Fruit fly (Drosophila melanogaster) whole organism, prepupa: ENCODE measurements around the gene Nepl20.

Source experiments
- Blimp-1 ChIP-seq: fragments of 200-800 bp; sonication (Bioruptor generic); optimal IDR thresholded peaks from 3 replicates; lab custom pipeline; 2017; ENCODE audit warnings: missing biosample characterization, missing genetic modification characterization, mild to moderate bottlenecking, moderate library complexity, missing genetic modification reagents
- CG11294 ChIP-seq: fragments of 200-800 bp; sonication (Bioruptor generic); IDR thresholded peaks from 2 replicates; pipeline ENCODE4 v1.3.6; 2022; ENCODE audit warnings: missing biosample characterization, missing genetic modification characterization
- CG11762 ChIP-seq: fragments of 200-800 bp; sonication (Bioruptor generic); optimal IDR thresholded peaks from 3 replicates; lab custom pipeline; 2016; ENCODE audit warnings: missing biosample characterization, missing genetic modification characterization; ENCODE audit not compliant: insufficient read depth
- CG11902 ChIP-seq: fragments of 200-800 bp; sonication (Bioruptor generic); optimal IDR thresholded peaks from 3 replicates; lab custom pipeline; 2016; ENCODE audit warnings: missing biosample characterization, missing genetic modification characterization
- CG15336 ChIP-seq: fragments of 200-800 bp; sonication (Bioruptor generic); IDR thresholded peaks from 2 replicates; pipeline ENCODE4 v1.3.6; 2022; ENCODE audit warnings: missing biosample characterization, missing genetic modification characterization
- CG1621 ChIP-seq: fragments of 200-800 bp; sonication (Bioruptor generic); optimal IDR thresholded peaks from 3 replicates; lab custom pipeline; 2018; ENCODE audit warnings: missing biosample characterization, mild to moderate bottlenecking, missing genetic modification characterization
- CG16779 ChIP-seq: fragments of 200-800 bp; sonication (Bioruptor generic); optimal IDR thresholded peaks from 3 replicates; lab custom pipeline; 2017; ENCODE audit warnings: missing biosample characterization, mild to moderate bottlenecking, missing genetic modification characterization
- CG3032 ChIP-seq: fragments of 200-800 bp; optimal IDR thresholded peaks from 2 replicates; lab custom pipeline; 2019; ENCODE audit warnings: missing biosample characterization, mild to moderate bottlenecking, missing genetic modification characterization, moderate library complexity
- CG31627 ChIP-seq: fragments of 200-800 bp; sonication (Bioruptor generic); optimal IDR thresholded peaks from 3 replicates; lab custom pipeline; 2016; ENCODE audit warnings: missing biosample characterization, missing genetic modification characterization
- CG32006 ChIP-seq: fragments of 200-800 bp; sonication (Bioruptor generic); optimal IDR thresholded peaks from 3 replicates; lab custom pipeline; 2017; ENCODE audit warnings: missing biosample characterization, mild to moderate bottlenecking, missing genetic modification characterization
- CG34406 ChIP-seq: fragments of 200-800 bp; sonication (Bioruptor generic); optimal IDR thresholded peaks from 3 replicates; lab custom pipeline; 2016; ENCODE audit warnings: missing biosample characterization, missing genetic modification characterization
- CG3919 ChIP-seq: fragments of 200-800 bp; sonication (Bioruptor generic); optimal IDR thresholded peaks from 3 replicates; lab custom pipeline; 2016; ENCODE audit warnings: missing biosample characterization, missing genetic modification characterization
- CG4318 ChIP-seq: fragments of 200-800 bp; sonication (Bioruptor generic); optimal IDR thresholded peaks from 3 replicates; lab custom pipeline; 2017; ENCODE audit warnings: missing biosample characterization, mild to moderate bottlenecking, missing genetic modification characterization
- CG6163 ChIP-seq: fragments of 200-800 bp; sonication (Bioruptor generic); IDR thresholded peaks from 3 replicates; pipeline ENCODE4 v1.3.6; 2022; ENCODE audit warnings: missing biosample characterization, missing genetic modification characterization
- CG6276 ChIP-seq: fragments of 200-800 bp; sonication (Bioruptor generic); optimal IDR thresholded peaks from 2 replicates; lab custom pipeline; 2017; ENCODE audit warnings: missing biosample characterization, mild to moderate bottlenecking, missing genetic modification characterization
- CG6792 ChIP-seq: fragments of 200-800 bp; sonication (Bioruptor generic); optimal IDR thresholded peaks from 3 replicates; lab custom pipeline; 2016; ENCODE audit warnings: missing biosample characterization, missing genetic modification characterization
- CG6808 ChIP-seq: fragments of 200-800 bp; sonication (Bioruptor generic); optimal IDR thresholded peaks from 3 replicates; lab custom pipeline; 2017; ENCODE audit warnings: missing biosample characterization, missing genetic modification characterization, mild to moderate bottlenecking, moderate library complexity, missing genetic modification reagents
- CG6854 ChIP-seq: fragments of 200-800 bp; sonication (Bioruptor generic); optimal IDR thresholded peaks from 2 replicates; lab custom pipeline; 2017; ENCODE audit warnings: missing biosample characterization, mild to moderate bottlenecking, missing genetic modification characterization
- CG7368 ChIP-seq: fragments of 200-800 bp; sonication (Bioruptor generic); optimal IDR thresholded peaks from 3 replicates; lab custom pipeline; 2016; ENCODE audit warnings: missing biosample characterization, missing genetic modification characterization
- CG8319 ChIP-seq: fragments of 200-800 bp; sonication (Bioruptor generic); optimal IDR thresholded peaks from 3 replicates; lab custom pipeline; 2016; ENCODE audit warnings: missing biosample characterization, missing genetic modification characterization
- CG9139 ChIP-seq: fragments of 200-800 bp; sonication (Bioruptor generic); optimal IDR thresholded peaks from 3 replicates; lab custom pipeline; 2017; ENCODE audit warnings: missing biosample characterization, mild to moderate bottlenecking, missing genetic modification characterization
- Eip75B ChIP-seq: fragments of 200-800 bp; sonication (Bioruptor generic); optimal IDR thresholded peaks from 3 replicates; lab custom pipeline; 2016; ENCODE audit warnings: missing biosample characterization, missing genetic modification characterization
- Eip78C ChIP-seq: fragments of 200-800 bp; sonication (Bioruptor generic); peaks from one replicate; lab custom pipeline; 2016; ENCODE audit warnings: missing biosample characterization, missing genetic modification characterization
- Ets21C ChIP-seq: fragments of 200-800 bp; sonication (Bioruptor generic); optimal IDR thresholded peaks from 3 replicates; lab custom pipeline; 2016; ENCODE audit warnings: missing biosample characterization, missing genetic modification characterization
- Hr38 ChIP-seq: sonication (Bioruptor generic); optimal IDR thresholded peaks from 2 replicates; lab custom pipeline; 2016; ENCODE audit warnings: missing biosample characterization, missing genetic modification characterization
- Hr39 ChIP-seq: fragments of 200-800 bp; sonication (Bioruptor generic); optimal IDR thresholded peaks from 2 replicates; lab custom pipeline; 2016; ENCODE audit warnings: missing biosample characterization, missing genetic modification characterization
- Hr4 ChIP-seq: fragments of 200-800 bp; sonication (Bioruptor generic); optimal IDR thresholded peaks from 3 replicates; lab custom pipeline; 2016; ENCODE audit warnings: missing biosample characterization, missing genetic modification characterization
- Lpt ChIP-seq: fragments of 200-800 bp; sonication (Bioruptor generic); optimal IDR thresholded peaks from 3 replicates; lab custom pipeline; 2016; ENCODE audit warnings: missing biosample characterization, missing genetic modification characterization
- OdsH ChIP-seq: fragments of 200-800 bp; sonication (Bioruptor generic); optimal IDR thresholded peaks from 3 replicates; lab custom pipeline; 2016; ENCODE audit warnings: missing biosample characterization, missing genetic modification characterization
- Smox ChIP-seq: fragments of 200-800 bp; sonication (Bioruptor generic); optimal IDR thresholded peaks from 3 replicates; lab custom pipeline; 2016; ENCODE audit warnings: missing biosample characterization, missing genetic modification characterization
- Sox102F ChIP-seq: fragments of 200-800 bp; sonication (Bioruptor generic); optimal IDR thresholded peaks from 2 replicates; lab custom pipeline; 2016; ENCODE audit warnings: missing biosample characterization, mild to moderate bottlenecking, missing genetic modification characterization
- Sox15 ChIP-seq: fragments of 200-800 bp; sonication (Bioruptor generic); optimal IDR thresholded peaks from 3 replicates; lab custom pipeline; 2016; ENCODE audit warnings: missing biosample characterization, missing genetic modification characterization
- achi ChIP-seq: fragments of 200-800 bp; sonication (Bioruptor generic); optimal IDR thresholded peaks from 3 replicates; lab custom pipeline; 2016; ENCODE audit warnings: missing biosample characterization, missing genetic modification characterization
- acj6 ChIP-seq: fragments of 200-800 bp; sonication (Bioruptor generic); optimal IDR thresholded peaks from 3 replicates; lab custom pipeline; 2016; ENCODE audit warnings: missing biosample characterization, missing genetic modification characterization
- cyc ChIP-seq: fragments of 200-800 bp; sonication (Bioruptor generic); optimal IDR thresholded peaks from 3 replicates; lab custom pipeline; 2016; ENCODE audit warnings: missing biosample characterization, missing genetic modification characterization
- dsx ChIP-seq: fragments of 200-800 bp; optimal IDR thresholded peaks from 3 replicates; lab custom pipeline; 2019; ENCODE audit warnings: missing biosample characterization, mild to moderate bottlenecking, missing genetic modification characterization, moderate library complexity; ENCODE audit not compliant: poor library complexity, severe bottlenecking
- fkh ChIP-seq: fragments of 200-800 bp; sonication (Bioruptor generic); optimal IDR thresholded peaks from 3 replicates; lab custom pipeline; 2017; ENCODE audit warnings: missing biosample characterization, mild to moderate bottlenecking, missing genetic modification characterization, moderate library complexity
- lz ChIP-seq: fragments of 200-800 bp; sonication (Bioruptor generic); optimal IDR thresholded peaks from 3 replicates; lab custom pipeline; 2016; ENCODE audit warnings: missing biosample characterization, missing genetic modification characterization
- pdm3 ChIP-seq: fragments of 200-800 bp; sonication (Bioruptor generic); optimal IDR thresholded peaks from 3 replicates; lab custom pipeline; 2016; ENCODE audit warnings: missing biosample characterization, missing genetic modification characterization
- salr ChIP-seq, 2 experiments: fragments of 200-800 bp; sonication (Bioruptor generic); optimal IDR thresholded peaks; 3 replicates each; lab custom pipeline; 2016 to 2018; ENCODE audit warnings: missing biosample characterization in 2 of 2, missing genetic modification characterization in 2 of 2, mild to moderate bottlenecking in 1 of 2
- spab ChIP-seq: fragments of 200-800 bp; sonication (Bioruptor generic); optimal IDR thresholded peaks from 2 replicates; lab custom pipeline; 2017; ENCODE audit warnings: missing biosample characterization, mild to moderate bottlenecking, missing genetic modification characterization, missing genetic modification reagents
- ss ChIP-seq, 2 experiments: fragments of 200-800 bp; sonication (Bioruptor generic); optimal IDR thresholded peaks; 2 replicates in 1 of 2; 3 replicates in 1 of 2; lab custom pipeline; 2017 to 2018; ENCODE audit warnings: mild to moderate bottlenecking in 2 of 2, missing biosample characterization in 2 of 2, missing genetic modification characterization in 2 of 2, moderate library complexity in 1 of 2
- topi ChIP-seq: fragments of 200-800 bp; sonication (Bioruptor generic); optimal IDR thresholded peaks from 3 replicates; lab custom pipeline; 2016; ENCODE audit warnings: missing biosample characterization, missing genetic modification characterization
- vri ChIP-seq: fragments of 200-800 bp; sonication (Bioruptor generic); optimal IDR thresholded peaks from 3 replicates; lab custom pipeline; 2016; ENCODE audit warnings: missing biosample characterization, mild to moderate bottlenecking, missing genetic modification characterization

Nepl20 gene

dm6 chr3R:28859058-28859526 is 21.5 kb upstream of the Nepl20 start, which contains the start of gene Inx3 (continued):
- TF ChIP-seq Sox102F (GFP tag; lab: Kevin White, UChicago), result peak; percentile 40
- TF ChIP-seq ss (GFP tag; optimal IDR thresholded peaks at IDR 0.05; lab: Kevin White, UChicago), result peak in 1 of 2 experiments; percentile 47
- no peak for TF ChIP-seq OdsH
- TF ChIP-seq CG6808 (GFP tag; lab: Kevin White, UChicago), result peak; percentile 97
- peak; percentile 30 for TF ChIP-seq CG3919 (GFP tag; lab: Kevin White, UChicago)
- no peak for TF ChIP-seq achi (GFP tag; lab: Kevin White, UChicago)
- TF ChIP-seq CG31627 (GFP tag; lab: Kevin White, UChicago), result no peak
- TF ChIP-seq fkh, result peak; percentile 30

dm6 chr3R:28860582-28860981 is 20.0 kb upstream of the Nepl20 start:
- TF ChIP-seq spab (GFP tag; lab: Kevin White, UChicago), result no peak
- TF ChIP-seq dsx (GFP tag; lab: Kevin White, UChicago), result peak; percentile 12
- peak; percentile 46 for TF ChIP-seq fkh
- no peak for TF ChIP-seq Lpt (GFP tag; lab: Kevin White, UChicago)

- TF ChIP-seq Lpt (GFP tag; lab: Kevin White, UChicago), result peak; percentile 30
- TF ChIP-seq CG6163 (GFP tag; lab: Robert Waterston, UW), result 0 out of 3 replicates have a peak, but pooled peaks have one; percentile 14
- no peak for TF ChIP-seq CG4318 (GFP tag; lab: Kevin White, UChicago)
- TF ChIP-seq Ets21C (GFP tag; lab: Kevin White, UChicago), result no peak
- TF ChIP-seq salr (GFP tag; optimal IDR thresholded peaks at IDR 0.05; lab: Kevin White, UChicago), result no peak
- TF ChIP-seq Blimp-1 (GFP tag; lab: Kevin White, UChicago), result no peak
- peak; percentile 82 for TF ChIP-seq CG1621
- TF ChIP-seq CG34406, result no peak
- TF ChIP-seq Eip78C (GFP tag; lab: Kevin White, UChicago), result peak; percentile 59
- no peak for TF ChIP-seq CG6808 (GFP tag; lab: Kevin White, UChicago)
- no peak for TF ChIP-seq Hr39 (GFP tag; lab: Kevin White, UChicago)
- no peak for TF ChIP-seq Sox15 (GFP tag; lab: Kevin White, UChicago)
- no peak for TF ChIP-seq topi (GFP tag; lab: Kevin White, UChicago)
- no peak for TF ChIP-seq CG8319 (GFP tag; lab: Kevin White, UChicago)
- TF ChIP-seq OdsH, result no peak
- TF ChIP-seq Hr4 (GFP tag; lab: Kevin White, UChicago), result no peak
- no peak for TF ChIP-seq spab (GFP tag; lab: Kevin White, UChicago)
- no peak for TF ChIP-seq Smox (GFP tag; lab: Kevin White, UChicago)
- TF ChIP-seq CG6854 (GFP tag; lab: Kevin White, UChicago), result no peak
- peak; percentile 26 for TF ChIP-seq dsx (GFP tag; lab: Kevin White, UChicago)
- no peak for TF ChIP-seq CG32006 (GFP tag; lab: Kevin White, UChicago)
- TF ChIP-seq Hr38 (GFP tag; lab: Kevin White, UChicago), result no peak
- no peak for TF ChIP-seq CG31627 (GFP tag; lab: Kevin White, UChicago)
- no peak for TF ChIP-seq CG11762
- peak in 1 of 2 experiments; percentile 16 for TF ChIP-seq ss (GFP tag; optimal IDR thresholded peaks at IDR 0.05; lab: Kevin White, UChicago)
- no peak for TF ChIP-seq CG7368 (GFP tag; lab: Kevin White, UChicago)
- TF ChIP-seq acj6 (GFP tag; lab: Kevin White, UChicago), result no peak
- no peak for TF ChIP-seq CG6792 (GFP tag; lab: Kevin White, UChicago)
- TF ChIP-seq cyc, result no peak
- TF ChIP-seq CG11294 (GFP tag; lab: Robert Waterston, UW), result no peak
- TF ChIP-seq CG16779 (tag; lab: Kevin White, UChicago), result peak; percentile 38
- TF ChIP-seq Eip75B (GFP tag; lab: Kevin White, UChicago), result no peak
- peak; percentile 41 for TF ChIP-seq CG9139 (GFP tag; lab: Kevin White, UChicago)
- no peak for TF ChIP-seq achi (GFP tag; lab: Kevin White, UChicago)
- no peak for TF ChIP-seq CG6276
- TF ChIP-seq lz (GFP tag; lab: Kevin White, UChicago), result no peak
- TF ChIP-seq CG3032, result no peak
- peak; percentile 44; the same call in 1 of the 2 replicates for TF ChIP-seq CG15336 (GFP tag; lab: Robert Waterston, UW)
- no peak for TF ChIP-seq pdm3 (GFP tag; lab: Kevin White, UChicago)
- no peak for TF ChIP-seq vri (GFP tag; lab: Kevin White, UChicago)
- no peak for TF ChIP-seq CG11902 (GFP tag; lab: Kevin White, UChicago)
Observed at dm6 chr3R:28861309-28862157, 19.1 kb upstream of the Nepl20 start.
